Fruit fly (Drosophila melanogaster): ENCODE data around the gene CG11608.

- TF ChIP-seq CG10348 (GFP tag; IDR thresholded peaks at IDR 0.05) (no peak), CG13204 (GFP tag; optimal IDR thresholded peaks at IDR 0.05) (no peak), Ets98B (GFP tag; IDR thresholded peaks at IDR 0.05) (no peak), CG8301 (tag; optimal IDR thresholded peaks at IDR 0.05) (no peak), CG32121 (GFP tag; IDR thresholded peaks at IDR 0.05) (no peak), fd96Ca (GFP tag; IDR thresholded peaks at IDR 0.05) (no peak), EcR (GFP tag; optimal IDR thresholded peaks at IDR 0.05) (no peak), CG14655 (GFP tag; optimal IDR thresholded peaks at IDR 0.05) (no peak), CG8159 (tag; optimal IDR thresholded peaks at IDR 0.05) (no peak), D1 (tag; optimal IDR thresholded peaks at IDR 0.05) (no peak)
These were observed 42.4 kb upstream of the CG11608 start for dm6 chr3R:12595890-12596215.
